Fruit fly (Drosophila melanogaster): ENCODE data around the gene CG3603.

DNA sequence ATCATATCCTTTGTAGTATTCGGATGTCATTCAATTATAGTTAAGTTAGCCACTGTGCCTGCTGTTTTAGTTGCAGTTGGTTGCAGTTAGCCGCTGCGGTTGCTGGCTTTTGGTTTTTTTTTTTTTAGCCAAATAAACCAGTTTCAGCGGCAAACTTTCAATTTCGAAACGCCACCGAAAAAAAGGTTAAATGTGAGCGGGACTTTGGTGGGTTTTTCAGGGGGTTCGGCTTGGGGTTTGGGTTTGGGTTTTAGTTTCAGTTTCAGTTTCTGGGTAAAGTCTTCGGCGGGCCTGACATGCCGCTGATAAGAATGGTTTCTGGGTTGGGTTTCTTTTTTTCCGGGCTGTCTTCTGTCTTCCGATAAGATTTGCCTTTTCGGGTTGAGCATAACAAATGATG, 43.1 kb downstream of the CG3603 start:
- TF ChIP-seq CG8478 (optimal IDR thresholded peaks at IDR 0.05) (no peak), psq (optimal IDR thresholded peaks at IDR 0.05) (no peak), pan (optimal IDR thresholded peaks at IDR 0.05) (no peak), EcR (GFP tag; optimal IDR thresholded peaks at IDR 0.05) (no peak), usp (GFP tag; optimal IDR thresholded peaks at IDR 0.05) (no peak)
